Fruit fly (Drosophila melanogaster) whole organism, pupa: Measurements from ENCODE around the gene CG42395.

Experiments used
- CG10348 ChIP-seq: fragments of 200-800 bp; sonication (Bioruptor generic); IDR thresholded peaks from 2 replicates; pipeline ENCODE4 v1.3.6; 2022; ENCODE audit warnings: missing biosample characterization, missing genetic modification characterization
- CG12605 ChIP-seq: fragments of 200-800 bp; sonication (Bioruptor generic); IDR thresholded peaks from 2 replicates; pipeline ENCODE4 v1.3.6; 2022; ENCODE audit warnings: missing biosample characterization, missing genetic modification characterization
- CG17806 ChIP-seq: fragments of 200-800 bp; sonication (Bioruptor generic); optimal IDR thresholded peaks from 2 replicates; lab custom pipeline; 2018; ENCODE audit warnings: missing biosample characterization, mild to moderate bottlenecking, missing genetic modification characterization, moderate library complexity
- CG32121 ChIP-seq: fragments of 200-800 bp; sonication (Bioruptor generic); IDR thresholded peaks from 2 replicates; pipeline ENCODE4 v1.3.6; 2022; ENCODE audit warnings: missing biosample characterization, missing genetic modification characterization
- CG34367 ChIP-seq: fragments of 200-800 bp; sonication (Bioruptor generic); optimal IDR thresholded peaks from 2 replicates; lab custom pipeline; 2018; ENCODE audit warnings: missing biosample characterization, mild to moderate bottlenecking, missing genetic modification characterization
- CG8159 ChIP-seq: fragments of 200-800 bp; sonication (Bioruptor generic); optimal IDR thresholded peaks from 3 replicates; lab custom pipeline; 2018; ENCODE audit warnings: missing biosample characterization, mild to moderate bottlenecking, missing genetic modification characterization, moderate library complexity
- CG8301 ChIP-seq: fragments of 200-800 bp; sonication (Bioruptor generic); optimal IDR thresholded peaks from 2 replicates; lab custom pipeline; 2018; ENCODE audit warnings: missing biosample characterization, mild to moderate bottlenecking, missing genetic modification characterization
- D1 ChIP-seq: fragments of 200-800 bp; sonication (Bioruptor generic); optimal IDR thresholded peaks from 2 replicates; lab custom pipeline; 2018; ENCODE audit warnings: missing biosample characterization, mild to moderate bottlenecking, missing genetic modification characterization, moderate library complexity
- EcR ChIP-seq: fragments of 200-800 bp; sonication (Bioruptor generic); optimal IDR thresholded peaks from 3 replicates; lab custom pipeline; 2019; ENCODE audit warnings: missing biosample characterization, missing genetic modification characterization, mild to moderate bottlenecking, moderate library complexity, missing genetic modification reagents
- Ets98B ChIP-seq: fragments of 200-800 bp; sonication (Bioruptor generic); IDR thresholded peaks from 2 replicates; pipeline ENCODE4 v1.3.6; 2022; ENCODE audit warnings: missing biosample characterization, missing genetic modification characterization
- fd96Ca ChIP-seq: fragments of 200-800 bp; sonication (Bioruptor generic); IDR thresholded peaks from 3 replicates; pipeline ENCODE4 v1.3.6; 2022; ENCODE audit warnings: missing biosample characterization, missing genetic modification characterization
- rn ChIP-seq: fragments of 200-800 bp; sonication (Bioruptor generic); IDR thresholded peaks from 2 replicates; pipeline ENCODE4 v1.3.6; 2022; ENCODE audit warnings: missing biosample characterization, missing genetic modification characterization

DNA sequence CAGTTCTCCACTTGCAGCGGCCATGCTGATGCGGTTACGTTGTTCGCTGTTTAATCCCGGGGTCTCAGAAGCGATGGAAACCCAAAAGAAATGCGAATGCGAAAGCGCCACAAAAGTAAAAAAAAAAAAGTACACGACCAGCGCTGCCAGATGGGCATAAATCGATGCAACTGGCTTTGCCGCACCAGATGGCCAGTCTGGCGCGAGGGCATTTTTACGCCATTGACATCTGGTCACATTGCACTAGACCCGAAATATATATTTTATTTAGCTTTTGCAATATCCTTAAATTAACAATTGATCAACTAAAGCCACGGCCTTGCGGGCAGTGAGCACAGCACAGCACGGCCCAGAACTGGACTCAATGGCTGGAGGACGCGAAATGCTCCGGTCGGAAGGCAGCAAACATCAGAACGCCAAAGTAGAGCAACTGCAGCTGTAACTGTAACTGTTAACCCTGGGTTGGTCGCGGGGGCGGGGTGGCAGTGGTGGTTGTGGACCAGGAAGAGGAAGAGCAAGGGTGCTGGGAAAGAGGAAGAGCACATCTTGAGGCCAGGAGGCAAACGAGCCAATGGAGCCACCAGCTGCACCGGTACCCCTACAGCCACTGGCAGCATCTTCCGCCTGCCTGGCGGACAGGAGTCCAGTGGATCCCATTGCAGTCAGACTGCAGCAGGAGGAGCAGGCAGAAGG is 32.8 kb upstream of the CG42395 start, which contains the start of the genes LysRS and Hecw:
- TF ChIP-seq CG34367 (tag; lab: Kevin White, UChicago) (no peak), rn (GFP tag; lab: Robert Waterston, UW) (no peak), D1 (tag; lab: Kevin White, UChicago) (no peak), EcR (GFP tag; lab: Kevin White, UChicago) (no peak), CG17806 (no peak), Ets98B (GFP tag; lab: Robert Waterston, UW) (no peak), CG32121 (GFP tag; lab: Robert Waterston, UW) (no peak), CG10348 (no peak), CG8159 (no peak), CG8301 (no peak), fd96Ca (GFP tag; lab: Robert Waterston, UW) (no peak), CG12605 (GFP tag; lab: Robert Waterston, UW) (no peak)
